Worm (Caenorhabditis elegans): ENCODE data around the gene F27B3.6.

The F27B3.6 gene

ce11 chrIII:6606022-6606467 lies 27.6 kb upstream of the F27B3.6 start (continued):
- TF ChIP-seq Y53F4B.3 (GFP tag; IDR thresholded peaks at IDR 0.05) (no peak), D2030.7 (GFP tag; IDR thresholded peaks at IDR 0.05) (no peak), let-526 (GFP tag; IDR thresholded peaks at IDR 0.05) (no peak), nhr-80 (tag; optimal IDR thresholded peaks at IDR 0.05) (peak; percentile 40), ceh-58 (GFP tag; IDR thresholded peaks at IDR 0.05) (no peak), mel-28 (tag; optimal IDR thresholded peaks at IDR 0.05; ENCODE audit: borderline replicate concordance) (no peak), chd-7 (tag; optimal IDR thresholded peaks at IDR 0.05) (peak; percentile 95), T26A5.8 (tag; optimal IDR thresholded peaks at IDR 0.05) (peak; percentile 27), F55B11.4 (tag; optimal IDR thresholded peaks at IDR 0.05; ENCODE audit: borderline replicate concordance, insufficient read depth) (no peak), fkh-3 (tag; optimal IDR thresholded peaks at IDR 0.05) (peak; percentile 51), B0035.1 (tag; optimal IDR thresholded peaks at IDR 0.05) (peak; percentile 82), F33H1.4 (GFP tag; IDR thresholded peaks at IDR 0.05) (peak; percentile 53), Y95B8A.8 (GFP tag; IDR thresholded peaks at IDR 0.05) (peak; percentile 86), mcd-1 (GFP tag; IDR thresholded peaks at IDR 0.05) (peak; percentile 72), ztf-6 (GFP tag; IDR thresholded peaks at IDR 0.05) (no peak), madf-10 (tag; optimal IDR thresholded peaks at IDR 0.05) (peak; percentile 69), B0261.1 (tag; optimal IDR thresholded peaks at IDR 0.05) (peak; percentile 8), somi-1 (GFP tag; optimal IDR thresholded peaks at IDR 0.05) (peak; percentile 72), B0019.2 (GFP tag; conservative IDR thresholded peaks at IDR 0.05) (no peak), snpc-1.1 (tag; optimal IDR thresholded peaks at IDR 0.05; ENCODE audit: insufficient read depth) (peak; percentile 6), K11D2.4 (GFP tag; IDR thresholded peaks at IDR 0.05) (peak; percentile 79), tbx-9 (tag; optimal IDR thresholded peaks at IDR 0.05; ENCODE audit: borderline replicate concordance) (no peak), Y56A3A.18 (GFP tag; IDR thresholded peaks at IDR 0.05) (peak; percentile 88), athp-1 (tag; optimal IDR thresholded peaks at IDR 0.05) (peak; percentile 88), egl-18 (GFP tag; IDR thresholded peaks at IDR 0.05) (no peak), pbrm-1 (GFP tag; IDR thresholded peaks at IDR 0.05) (peak; percentile 74), lsl-1 (GFP tag; optimal IDR thresholded peaks at IDR 0.05) (peak; percentile 27), unc-130 (GFP tag; optimal IDR thresholded peaks at IDR 0.05) (peak; percentile 24), hlh-12 (tag; optimal IDR thresholded peaks at IDR 0.05) (no peak), madf-8 (GFP tag; conservative IDR thresholded peaks at IDR 0.05) (no peak), lin-35 (GFP tag; optimal IDR thresholded peaks at IDR 0.05) (peak in 1 of 3 experiments; percentile 69), hmg-1.2 (GFP tag; IDR thresholded peaks at IDR 0.05) (peak; percentile 83), Y53G8AR.9 (GFP tag; conservative IDR thresholded peaks at IDR 0.05) (peak; percentile 89), cebp-2 (GFP tag; IDR thresholded peaks at IDR 0.05) (no peak), xnd-1 (tag; optimal IDR thresholded peaks at IDR 0.05) (peak; percentile 3), rpc-1 (optimal IDR thresholded peaks at IDR 0.05) (no peak), rpc-1 (tag; optimal IDR thresholded peaks at IDR 0.05) (no peak), cebp-1 (GFP tag; IDR thresholded peaks at IDR 0.05) (peak; percentile 96), cebp-1 (tag; optimal IDR thresholded peaks at IDR 0.05) (peak; percentile 99), ztf-18 (tag; optimal IDR thresholded peaks at IDR 0.05) (peak; percentile 51), Y79H2A.3 (GFP tag; conservative IDR thresholded peaks at IDR 0.05) (0 out of 2 replicates have a peak, but pooled peaks have one; percentile 7), pha-4 (tag; optimal IDR thresholded peaks at IDR 0.05) (no peak), ceh-91 (GFP tag; IDR thresholded peaks at IDR 0.05) (no peak), let-607 (tag; optimal IDR thresholded peaks at IDR 0.05) (peak; percentile 26 to 79), madf-6 (GFP tag; IDR thresholded peaks at IDR 0.05) (peak; percentile 70), snpc-3.4 (tag; optimal IDR thresholded peaks at IDR 0.05) (peak; percentile 58), lir-1 (GFP tag; conservative IDR thresholded peaks at IDR 0.05) (no peak), sdz-38 (tag; optimal IDR thresholded peaks at IDR 0.05) (no peak), madf-3 (GFP tag; IDR thresholded peaks at IDR 0.05) (peak; percentile 86)

Measured in whole organism, young adult.